Fruit fly (Drosophila melanogaster): Measurements from ENCODE around the gene Cpr64Aa.

The Cpr64Aa gene

dm6 chr3L:4227164-4227563 lies 18.2 kb upstream of the Cpr64Aa start, which contains the start of gene CG46460 (continued):
- TF ChIP-seq CG9817 (tag; optimal IDR thresholded peaks at IDR 0.05) (no peak), CG1233 (GFP tag; optimal IDR thresholded peaks at IDR 0.05) (no peak), Hr3 (GFP tag; optimal IDR thresholded peaks at IDR 0.05) (no peak), Oaz (GFP tag; IDR thresholded peaks at IDR 0.05) (no peak), fd3F (GFP tag; optimal IDR thresholded peaks at IDR 0.05) (no peak), CG33213 (GFP tag; optimal IDR thresholded peaks at IDR 0.05) (no peak), ato (GFP tag; IDR thresholded peaks at IDR 0.05; ENCODE audit: partially characterized antibody) (no peak), CG10321 (GFP tag; IDR thresholded peaks at IDR 0.05) (no peak), Chrac-16 (GFP tag; optimal IDR thresholded peaks at IDR 0.05) (no peak), tin (GFP tag; optimal IDR thresholded peaks at IDR 0.05) (no peak), sd (tag; optimal IDR thresholded peaks at IDR 0.05) (no peak), CG16813 (GFP tag; IDR thresholded peaks at IDR 0.05; ENCODE audit: partially characterized antibody) (0 out of 3 replicates have a peak, but pooled peaks have one; percentile 32), Opbp (GFP tag; IDR thresholded peaks at IDR 0.05; ENCODE audit: partially characterized antibody) (peak; percentile 43; the same call in 1 of the 3 replicates), Sry-δ (GFP tag; optimal IDR thresholded peaks at IDR 0.05) (no peak), gsb-n (tag; optimal IDR thresholded peaks at IDR 0.05) (no peak), gt (GFP tag; IDR thresholded peaks at IDR 0.05) (no peak), zf30C (GFP tag; optimal IDR thresholded peaks at IDR 0.05) (no peak), CG12942 (GFP tag; optimal IDR thresholded peaks at IDR 0.05) (no peak), CG1647 (GFP tag; optimal IDR thresholded peaks at IDR 0.05) (no peak), CG4328 (GFP tag; optimal IDR thresholded peaks at IDR 0.05) (no peak), hkb (optimal IDR thresholded peaks at IDR 0.05) (no peak), hkb (GFP tag; IDR thresholded peaks at IDR 0.05) (0 out of 2 replicates have a peak, but pooled peaks have one; percentile 9), H2.0 (GFP tag; IDR thresholded peaks at IDR 0.05) (no peak), nerfin-1 (tag; optimal IDR thresholded peaks at IDR 0.05) (no peak), CG7839 (tag; optimal IDR thresholded peaks at IDR 0.05) (no peak), p53 (GFP tag; optimal IDR thresholded peaks at IDR 0.05) (no peak), bab2 (GFP tag; optimal IDR thresholded peaks at IDR 0.05) (no peak), CG17912 (GFP tag; optimal IDR thresholded peaks at IDR 0.05) (no peak), Lpt (GFP tag; optimal IDR thresholded peaks at IDR 0.05) (no peak), sna (GFP tag; IDR thresholded peaks at IDR 0.05; ENCODE audit: partially characterized antibody) (no peak), seq (GFP tag; IDR thresholded peaks at IDR 0.05) (no peak), Fer2 (tag; optimal IDR thresholded peaks at IDR 0.05) (no peak), jumu (GFP tag; optimal IDR thresholded peaks at IDR 0.05) (no peak), mam (GFP tag; optimal IDR thresholded peaks at IDR 0.05) (no peak), CG2875 (GFP tag; optimal IDR thresholded peaks at IDR 0.05) (no peak), NfI (GFP tag; optimal IDR thresholded peaks at IDR 0.05) (no peak), Hr51 (GFP tag; optimal IDR thresholded peaks at IDR 0.05) (no peak), esg (GFP tag; conservative IDR thresholded peaks at IDR 0.05) (no peak), BtbVII (GFP tag; optimal IDR thresholded peaks at IDR 0.05) (no peak), ap (GFP tag; IDR thresholded peaks at IDR 0.05) (no peak), phol (tag; optimal IDR thresholded peaks at IDR 0.05) (no peak), pros (GFP tag; optimal IDR thresholded peaks at IDR 0.05) (no peak), hth (optimal IDR thresholded peaks at IDR 0.05) (no peak), pan (optimal IDR thresholded peaks at IDR 0.05) (no peak), pan (GFP tag; optimal IDR thresholded peaks at IDR 0.05 in 1 of 2, IDR thresholded peaks at IDR 0.05 in 1 of 2) (no peak), Six4 (GFP tag; optimal IDR thresholded peaks at IDR 0.05) (no peak), psq (GFP tag; optimal IDR thresholded peaks at IDR 0.05) (no peak), CG14710 (tag; optimal IDR thresholded peaks at IDR 0.05) (no peak), eve (GFP tag; optimal IDR thresholded peaks at IDR 0.05) (no peak), HLH3B (GFP tag; IDR thresholded peaks at IDR 0.05) (no peak), so (GFP tag; IDR thresholded peaks at IDR 0.05) (peak; percentile 67; the same call in 2 of the 3 replicates), HLHmδ (GFP tag; optimal IDR thresholded peaks at IDR 0.05) (peak; percentile 22)

All from whole organism, embryonic.